Fruit fly (Drosophila melanogaster): ENCODE measurements around the gene CG42852.
A peak's percentile ranks its signal among the peaks of the same experiment; 100 is the strongest.

The CG42852 gene

DNA sequence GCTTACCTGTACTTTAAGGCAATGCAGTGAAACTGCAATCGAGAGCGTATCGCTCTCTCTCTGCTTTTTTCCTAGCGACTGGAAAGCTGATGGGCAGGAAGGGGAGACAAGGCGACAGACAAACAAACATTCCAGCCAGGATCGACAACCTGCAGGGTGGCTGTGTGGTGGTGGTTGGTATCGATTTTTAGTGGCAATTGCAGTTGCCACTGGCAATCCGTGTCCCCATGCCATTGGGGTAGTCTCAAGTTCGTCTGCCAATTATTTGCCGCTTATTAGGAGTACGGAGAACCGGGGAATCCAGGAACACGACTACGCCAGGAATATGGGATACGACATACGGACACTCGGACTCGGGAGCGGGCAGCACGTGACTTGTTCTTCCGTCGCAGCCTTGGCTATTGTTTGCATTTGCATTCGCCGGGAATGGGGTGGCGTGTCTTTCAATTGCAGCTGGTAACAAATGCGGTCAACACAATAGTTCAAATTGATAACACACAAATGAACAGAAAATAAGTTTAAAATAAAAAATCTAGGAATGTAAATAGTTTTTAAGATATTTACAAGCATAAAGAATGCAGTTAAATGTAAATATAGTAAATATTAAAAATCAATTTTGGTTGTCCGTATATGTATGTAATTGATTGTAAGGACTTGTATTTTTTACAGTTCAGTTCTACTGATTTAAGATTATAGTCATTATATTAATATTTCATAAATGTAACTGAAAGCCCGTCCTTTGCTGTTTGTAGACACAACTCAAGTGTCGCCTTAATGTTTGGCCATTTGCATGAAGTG is 8.5 kb upstream of the CG42852 start:
- TF ChIP-seq Ets96B (tag; optimal IDR thresholded peaks at IDR 0.05) (no peak), Blimp-1 (GFP tag; optimal IDR thresholded peaks at IDR 0.05) (no peak), Eip78C (GFP tag) (peak; percentile 68), CG6276 (GFP tag; optimal IDR thresholded peaks at IDR 0.05) (peak; percentile 13), Gug (GFP tag; IDR thresholded peaks at IDR 0.05) (no peak), svp (GFP tag) (peak; percentile 37), CG3032 (tag; optimal IDR thresholded peaks at IDR 0.05) (peak; percentile 2), CG32006 (GFP tag; optimal IDR thresholded peaks at IDR 0.05) (peak; percentile 19), fkh (GFP tag; optimal IDR thresholded peaks at IDR 0.05) (no peak), salr (GFP tag; optimal IDR thresholded peaks at IDR 0.05) (no peak), CG6808 (GFP tag; optimal IDR thresholded peaks at IDR 0.05) (peak; percentile 41), CG6792 (GFP tag; optimal IDR thresholded peaks at IDR 0.05) (no peak), Met (GFP tag; optimal IDR thresholded peaks at IDR 0.05) (no peak), ss (GFP tag; optimal IDR thresholded peaks at IDR 0.05) (peak; percentile 17 to 31), spab (GFP tag; optimal IDR thresholded peaks at IDR 0.05) (peak; percentile 25), Lpt (GFP tag; optimal IDR thresholded peaks at IDR 0.05) (peak; percentile 16), eg (GFP tag; IDR thresholded peaks at IDR 0.05) (no peak)

DNA sequence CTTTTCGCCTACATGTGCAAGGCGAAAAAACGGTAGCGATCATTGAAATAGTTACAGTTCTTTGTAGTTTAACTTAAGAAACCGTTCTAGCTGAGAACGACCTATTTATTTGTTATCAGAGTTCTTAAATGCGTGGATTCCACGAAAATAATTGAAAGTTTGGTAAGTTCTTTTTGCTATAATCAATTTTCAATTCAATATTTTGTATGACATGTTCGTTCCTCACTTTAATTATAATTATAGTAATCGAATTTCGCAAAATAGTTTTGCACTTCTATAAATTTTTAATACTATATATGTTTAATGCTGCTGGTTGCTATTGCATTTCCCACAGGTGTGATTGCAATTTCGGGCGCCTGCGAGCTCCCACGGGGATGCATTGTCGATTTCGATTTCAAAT is 6.9 kb upstream of the CG42852 start:
- TF ChIP-seq CG34406 (GFP tag; optimal IDR thresholded peaks at IDR 0.05) = peak; percentile 38
- peak; percentile 48 for TF ChIP-seq Met (GFP tag; optimal IDR thresholded peaks at IDR 0.05)
- peak; percentile 69 for TF ChIP-seq CG6276 (GFP tag; optimal IDR thresholded peaks at IDR 0.05)
- TF ChIP-seq CG8119 (GFP tag; IDR thresholded peaks at IDR 0.05) = peak; percentile 73; the same call in 2 of the 3 replicates
- TF ChIP-seq esn (GFP tag; optimal IDR thresholded peaks at IDR 0.05) = peak; percentile 59
- TF ChIP-seq CG6163 (GFP tag; IDR thresholded peaks at IDR 0.05) = 0 out of 3 replicates have a peak, but pooled peaks have one; percentile 12
- TF ChIP-seq CG4318 (GFP tag; optimal IDR thresholded peaks at IDR 0.05) = peak; percentile 61
- TF ChIP-seq Hr39 (GFP tag; optimal IDR thresholded peaks at IDR 0.05) = peak; percentile 23
- TF ChIP-seq Hr4 (GFP tag; optimal IDR thresholded peaks at IDR 0.05) = peak; percentile 72
- peak; percentile 79 for TF ChIP-seq svp (GFP tag)
- TF ChIP-seq CG3919 (GFP tag; optimal IDR thresholded peaks at IDR 0.05) = peak; percentile 53
- TF ChIP-seq CG6854 (GFP tag; optimal IDR thresholded peaks at IDR 0.05) = no peak
- peak; percentile 32 for TF ChIP-seq CG10669 (GFP tag; optimal IDR thresholded peaks at IDR 0.05)
- peak; percentile 51 for TF ChIP-seq Smox (GFP tag; optimal IDR thresholded peaks at IDR 0.05)
- peak; percentile 38 for TF ChIP-seq CG6792 (GFP tag; optimal IDR thresholded peaks at IDR 0.05)
- TF ChIP-seq net (GFP tag; optimal IDR thresholded peaks at IDR 0.05) = peak; percentile 61
- TF ChIP-seq CG31627 (GFP tag; optimal IDR thresholded peaks at IDR 0.05) = peak; percentile 31
- TF ChIP-seq eg (GFP tag; IDR thresholded peaks at IDR 0.05) = no peak; the same call in 2 of the 3 replicates
- no peak for TF ChIP-seq CG11902 (GFP tag; optimal IDR thresholded peaks at IDR 0.05)
- TF ChIP-seq Eip75B (GFP tag; optimal IDR thresholded peaks at IDR 0.05) = peak; percentile 34
- TF ChIP-seq ss (GFP tag; optimal IDR thresholded peaks at IDR 0.05) = peak; percentile 33 to 35
- peak; percentile 74 for TF ChIP-seq CG15336 (GFP tag; IDR thresholded peaks at IDR 0.05)
- TF ChIP-seq CG16779 (tag; optimal IDR thresholded peaks at IDR 0.05) = peak; percentile 36
- TF ChIP-seq acj6 (GFP tag; optimal IDR thresholded peaks at IDR 0.05) = peak; percentile 44
- TF ChIP-seq Ets96B (tag; optimal IDR thresholded peaks at IDR 0.05) = peak; percentile 51
- TF ChIP-seq CG9139 (GFP tag; optimal IDR thresholded peaks at IDR 0.05) = no peak
- peak; percentile 83 for TF ChIP-seq CG32006 (GFP tag; optimal IDR thresholded peaks at IDR 0.05)
- no peak for TF ChIP-seq Ets21C (GFP tag; optimal IDR thresholded peaks at IDR 0.05)
- peak; percentile 46 for TF ChIP-seq CG11762 (GFP tag; optimal IDR thresholded peaks at IDR 0.05; ENCODE audit: insufficient read depth)
- TF ChIP-seq Sox102F (GFP tag; optimal IDR thresholded peaks at IDR 0.05) = peak; percentile 53
- TF ChIP-seq OdsH (GFP tag; optimal IDR thresholded peaks at IDR 0.05) = peak; percentile 63
- peak; percentile 81 for TF ChIP-seq Eip78C (GFP tag)
- TF ChIP-seq fd59A (GFP tag; optimal IDR thresholded peaks at IDR 0.05) = peak; percentile 36
- peak; percentile 35 for TF ChIP-seq achi (GFP tag; optimal IDR thresholded peaks at IDR 0.05)
- peak in 1 of 2 experiments; percentile 70 for TF ChIP-seq salr (GFP tag; optimal IDR thresholded peaks at IDR 0.05)
- peak; percentile 38 for TF ChIP-seq spab (GFP tag; optimal IDR thresholded peaks at IDR 0.05)
- TF ChIP-seq Hr38 (GFP tag; optimal IDR thresholded peaks at IDR 0.05) = no peak
- TF ChIP-seq CG8632 (GFP tag; optimal IDR thresholded peaks at IDR 0.05) = peak; percentile 30
- peak; percentile 31 for TF ChIP-seq Lpt (GFP tag; optimal IDR thresholded peaks at IDR 0.05)
- peak; percentile 40 for TF ChIP-seq lz (GFP tag; optimal IDR thresholded peaks at IDR 0.05)
- TF ChIP-seq CG3032 (tag; optimal IDR thresholded peaks at IDR 0.05) = peak; percentile 60
- TF ChIP-seq Sox14 (GFP tag; optimal IDR thresholded peaks at IDR 0.05) = peak; percentile 53
